Fruit fly (Drosophila melanogaster) ovary, adult (tissue): ENCODE data around the gene CG12983.
A peak's percentile ranks its signal among the peaks of the same experiment; 100 is the strongest.

Source experiments
- CG17801 ChIP-seq: fragments of 200-800 bp; optimal IDR thresholded peaks from 2 replicates; lab custom pipeline; 2019; ENCODE audit warnings: missing biosample characterization, mild to moderate bottlenecking, missing genetic modification characterization, moderate library complexity; ENCODE audit not compliant: partially characterized antibody

The CG12983 gene

DNA sequence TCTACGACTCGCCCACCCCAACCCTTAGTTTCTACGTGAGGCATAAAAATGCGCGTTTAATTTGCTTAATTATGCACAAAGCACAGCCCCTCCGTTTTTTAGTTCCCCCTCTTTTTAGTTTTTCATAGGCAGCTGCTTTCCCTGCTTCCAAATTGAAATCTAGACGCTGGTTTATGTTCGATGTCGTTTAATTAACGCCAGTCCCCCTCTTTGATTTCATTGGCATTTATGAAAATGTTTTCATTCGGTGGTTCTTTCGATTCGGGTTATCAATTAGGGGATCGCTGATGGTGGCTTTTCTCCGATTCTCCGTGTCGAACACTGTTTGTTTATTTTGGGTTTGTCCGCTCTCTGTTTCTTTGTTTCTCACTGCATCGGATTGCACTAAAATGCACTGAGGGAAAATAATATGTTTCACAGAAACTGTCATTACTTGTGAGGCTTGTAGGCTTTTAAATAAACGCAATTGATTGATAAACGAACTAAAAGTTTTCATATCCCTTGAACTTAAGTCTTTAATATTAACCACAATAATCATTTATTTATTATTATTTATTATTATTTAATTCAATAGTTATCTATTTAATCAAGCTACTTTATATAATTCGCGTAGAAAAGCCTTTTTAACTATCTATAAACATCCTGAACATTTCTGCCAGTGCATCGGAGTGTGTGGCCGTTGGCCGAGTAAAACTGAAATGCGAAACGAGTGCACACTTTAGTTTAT lies 36.3 kb downstream of the CG12983 start:
- peak; percentile 92 for TF ChIP-seq CG17801 (GFP tag; lab: Kevin White, UChicago)

dm6 chr3L:20929418-20929817 lies 37.1 kb downstream of the CG12983 start:
- TF ChIP-seq CG17801 (GFP tag; lab: Kevin White, UChicago): no peak

DNA sequence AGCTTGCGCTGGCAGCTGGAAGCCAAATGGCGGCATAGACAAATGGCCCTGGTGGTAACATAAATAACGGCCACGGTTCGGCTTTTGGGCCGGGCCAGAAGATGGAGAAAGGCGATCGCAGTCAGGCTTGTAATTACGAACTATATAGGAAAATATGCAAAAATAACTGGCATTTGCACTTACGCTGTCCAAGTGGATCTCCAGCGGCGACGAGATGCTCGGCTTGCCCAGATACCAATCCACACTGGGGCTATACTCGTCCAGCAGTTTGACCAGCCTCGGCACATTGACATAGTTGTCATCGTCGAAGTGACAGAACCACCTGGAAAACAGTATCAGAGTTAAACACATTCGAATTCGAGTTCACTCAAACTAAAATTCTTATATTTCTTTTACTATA lies 39.0 kb downstream of the CG12983 start, which contains the start of gene CG10589:
TSS of gene CG10589 (plus strand) at position 301 of the 400 bp plus-strand sequence.
- TF ChIP-seq CG17801 (GFP tag; lab: Kevin White, UChicago): no peak

DNA sequence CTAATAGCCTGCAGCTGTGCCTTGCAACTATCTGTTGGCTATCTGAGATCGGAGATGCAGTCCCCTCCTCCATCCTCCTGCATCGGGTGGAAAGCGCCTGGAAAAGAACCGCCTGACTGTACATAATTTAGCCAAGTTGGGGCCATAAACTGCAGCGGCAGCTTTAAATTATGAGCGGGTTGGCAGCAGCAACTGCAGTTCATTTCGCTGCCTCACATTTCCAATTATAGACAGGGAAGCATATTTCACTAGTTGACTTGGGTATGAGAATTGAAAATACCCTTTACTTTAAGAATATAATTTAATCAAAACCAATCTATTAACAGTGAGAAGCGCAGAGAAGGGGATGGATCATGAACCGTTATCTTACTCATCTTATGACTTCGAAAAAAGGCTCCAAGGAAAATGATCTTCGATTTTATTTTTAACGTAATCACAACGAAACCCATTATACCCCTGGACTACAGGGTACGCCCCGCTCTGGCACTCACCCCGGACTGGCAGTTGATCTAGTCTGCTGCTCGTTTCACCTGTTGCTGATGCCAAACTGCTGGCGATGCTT lies 43.5 kb downstream of the CG12983 start:
- TF ChIP-seq CG17801 (GFP tag; lab: Kevin White, UChicago): peak; percentile 92

DNA sequence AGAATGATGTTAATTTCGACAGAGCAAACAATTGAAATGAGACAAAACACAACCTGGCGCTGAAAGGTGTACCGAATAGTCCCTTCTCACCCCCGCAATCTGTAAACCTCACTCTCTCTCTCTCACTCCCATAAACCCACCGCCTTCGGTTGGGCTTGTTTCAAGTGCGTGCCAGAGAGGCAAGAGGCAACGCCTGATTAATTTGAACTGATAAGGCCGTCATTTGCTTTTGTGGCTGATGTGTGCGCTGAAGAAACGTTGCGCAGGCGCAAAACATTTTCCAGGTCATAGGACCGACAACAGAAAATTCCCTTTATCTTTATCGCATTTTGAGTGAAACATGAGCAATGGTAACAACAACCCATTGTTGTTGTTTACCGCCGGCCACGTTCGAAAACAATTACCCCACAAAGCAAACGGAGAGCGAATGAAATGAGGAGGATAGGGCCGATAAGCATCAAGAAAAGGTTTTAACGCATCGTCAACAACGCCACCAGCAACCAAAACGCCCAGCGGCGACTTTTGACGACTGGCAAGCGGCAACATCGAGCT lies 44.2 kb downstream of the CG12983 start:
- no peak for TF ChIP-seq CG17801 (GFP tag; lab: Kevin White, UChicago)

dm6 chr3L:20921859-20922258 lies 44.7 kb downstream of the CG12983 start:
- TF ChIP-seq CG17801 (GFP tag; lab: Kevin White, UChicago): no peak

dm6 chr3L:20920495-20920894 lies 46.1 kb downstream of the CG12983 start:
- no peak for TF ChIP-seq CG17801 (GFP tag; lab: Kevin White, UChicago)

dm6 chr3L:20918945-20919344 lies 47.6 kb downstream of the CG12983 start:
- TF ChIP-seq CG17801 (GFP tag; lab: Kevin White, UChicago): no peak

DNA sequence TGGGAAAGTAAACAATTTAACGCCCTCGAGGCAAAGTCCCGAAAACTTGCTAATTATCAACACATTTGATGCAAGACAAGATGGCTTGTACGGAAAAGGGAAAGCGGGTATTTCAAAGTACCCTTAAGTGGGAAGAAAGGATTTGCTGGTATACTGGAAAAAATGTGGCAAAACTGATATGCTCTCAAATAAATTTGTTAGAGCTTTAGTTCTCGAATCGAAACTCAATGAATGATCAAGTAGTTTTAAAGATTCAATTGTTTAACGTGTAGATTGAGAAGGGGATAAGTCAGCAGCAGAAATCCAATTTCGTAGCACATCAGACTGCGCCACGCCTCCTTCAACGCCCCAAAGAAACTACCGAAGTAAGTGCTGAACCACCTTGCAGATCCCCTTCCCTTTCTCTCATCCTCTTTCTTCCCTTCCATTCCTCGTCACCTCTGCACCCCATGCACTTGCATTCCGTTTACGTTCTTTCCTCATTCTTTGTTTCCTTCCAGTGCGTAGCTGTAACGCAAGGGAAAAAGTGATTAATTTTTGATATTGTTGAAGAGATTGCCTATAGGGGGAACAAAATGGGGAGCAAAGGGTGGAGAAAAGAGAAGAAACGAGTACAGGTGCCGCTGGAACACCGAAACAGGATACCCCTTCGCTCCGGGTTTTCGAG lies 49.4 kb downstream of the CG12983 start:
- TF ChIP-seq CG17801 (GFP tag; lab: Kevin White, UChicago): no peak

dm6 chr3L:20915111-20915510 lies 51.5 kb downstream of the CG12983 start:
- TF ChIP-seq CG17801 (GFP tag; lab: Kevin White, UChicago): no peak

DNA sequence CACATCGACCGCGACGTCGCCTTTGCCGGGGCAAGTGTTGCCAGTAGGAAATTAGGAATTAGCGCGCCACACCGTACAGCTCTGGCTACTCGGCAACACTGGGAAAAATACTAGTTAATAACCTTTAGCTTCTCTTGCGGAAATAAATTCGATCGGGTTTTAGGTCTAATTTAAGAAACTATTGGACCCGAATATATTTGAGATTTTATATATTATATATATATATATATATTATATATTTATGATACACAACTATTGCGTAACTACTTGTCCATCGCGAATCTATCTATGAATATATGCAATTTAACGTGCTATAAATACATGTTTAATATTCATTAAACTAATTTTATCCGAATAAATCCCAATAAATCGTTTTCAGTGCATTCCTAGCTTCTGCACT lies 52.2 kb downstream of the CG12983 start:
- no peak for TF ChIP-seq CG17801 (GFP tag; lab: Kevin White, UChicago)
